Fruit fly (Drosophila melanogaster) whole organism, adult: ENCODE measurements around the gene CAH9.

Experiments used
- CG33017 ChIP-seq: fragments of 200-800 bp; sonication (Bioruptor generic); optimal IDR thresholded peaks from 2 replicates; lab custom pipeline; 2018; ENCODE audit warnings: missing biosample characterization, mild to moderate bottlenecking, missing genetic modification characterization, moderate library complexity
- CG7101 ChIP-seq: fragments of 200-800 bp; sonication (Bioruptor generic); optimal IDR thresholded peaks from 2 replicates; lab custom pipeline; 2018; ENCODE audit warnings: missing biosample characterization, mild to moderate bottlenecking, missing genetic modification characterization, moderate library complexity
- Clk ChIP-seq: fragments of 200-800 bp; sonication (Bioruptor generic); optimal IDR thresholded peaks from 2 replicates; lab custom pipeline; 2017; ENCODE audit warnings: missing biosample characterization, missing genetic modification characterization
- Crg-1 ChIP-seq: fragments of 200-800 bp; sonication (Bioruptor generic); optimal IDR thresholded peaks from 2 replicates; lab custom pipeline; 2016; ENCODE audit warnings: missing biosample characterization, missing genetic modification characterization
- Hr96 ChIP-seq: fragments of 200-800 bp; sonication (Bioruptor generic); optimal IDR thresholded peaks from 2 replicates; lab custom pipeline; 2016; ENCODE audit warnings: missing biosample characterization, missing genetic modification characterization
- Mnt ChIP-seq: fragments of 200-800 bp; sonication (Bioruptor generic); optimal IDR thresholded peaks from 2 replicates; lab custom pipeline; 2016; ENCODE audit warnings: missing biosample characterization, mild to moderate bottlenecking, missing genetic modification characterization
- kay ChIP-seq: fragments of 200-800 bp; sonication (Bioruptor generic); peaks from one replicate; lab custom pipeline; 2016; ENCODE audit warnings: missing biosample characterization, missing genetic modification characterization, borderline replicate concordance
- ovo ChIP-seq: fragments of 200-800 bp; sonication (Bioruptor generic); optimal IDR thresholded peaks from 2 replicates; lab custom pipeline; 2016; ENCODE audit warnings: missing biosample characterization, missing genetic modification characterization
- tj ChIP-seq: fragments of 200-800 bp; sonication (Bioruptor generic); optimal IDR thresholded peaks from 3 replicates; lab custom pipeline; 2017; ENCODE audit warnings: missing biosample characterization, mild to moderate bottlenecking, missing genetic modification characterization, moderate library complexity
- toe ChIP-seq: fragments of 200-800 bp; sonication (Bioruptor generic); optimal IDR thresholded peaks from 2 replicates; lab custom pipeline; 2016; ENCODE audit warnings: missing biosample characterization, missing genetic modification characterization

- TF ChIP-seq Hr96: no peak
- TF ChIP-seq toe: no peak
- TF ChIP-seq Clk: no peak
- peak; percentile 3 for TF ChIP-seq Crg-1 (GFP tag; lab: Kevin White, UChicago)
- peak; percentile 97 for TF ChIP-seq tj (GFP tag; lab: Kevin White, UChicago)
- peak; percentile 92 for TF ChIP-seq kay
- no peak for TF ChIP-seq CG7101 (tag; lab: Kevin White, UChicago)
- TF ChIP-seq Mnt (GFP tag; lab: Kevin White, UChicago): peak; percentile 55
- no peak for TF ChIP-seq ovo (GFP tag; lab: Kevin White, UChicago)
- TF ChIP-seq CG33017 (tag; lab: Kevin White, UChicago): peak; percentile 11
Observed at dm6 chr3R:27149884-27150676, 44.1 kb upstream of the CAH9 start.
